Fruit fly (Drosophila melanogaster) whole organism: ENCODE results near the gene Ire1.

Experiments used
- CG8478 ChIP-seq: fragments of >200 bp; optimal IDR thresholded peaks from 2 replicates; lab custom pipeline; 2018; ENCODE audit warnings: inconsistent platforms
- Dll ChIP-seq: fragments of >200 bp; optimal IDR thresholded peaks from 2 replicates; lab custom pipeline; 2017
- EcR ChIP-seq, 2 experiments: fragments of >200 bp; optimal IDR thresholded peaks; 2 replicates each; lab custom pipeline; 2017; ENCODE audit warnings: missing biosample characterization in 2 of 2, missing genetic modification characterization in 2 of 2, missing genetic modification reagents in 2 of 2
- pan ChIP-seq: fragments of >200 bp; optimal IDR thresholded peaks from 2 replicates; lab custom pipeline; 2017
- psq ChIP-seq: fragments of >200 bp; optimal IDR thresholded peaks from 2 replicates; lab custom pipeline; 2017
- usp ChIP-seq: fragments of >200 bp; optimal IDR thresholded peaks from 2 replicates; lab custom pipeline; 2017; ENCODE audit warnings: missing biosample characterization, missing genetic modification characterization, mixed read lengths

DNA sequence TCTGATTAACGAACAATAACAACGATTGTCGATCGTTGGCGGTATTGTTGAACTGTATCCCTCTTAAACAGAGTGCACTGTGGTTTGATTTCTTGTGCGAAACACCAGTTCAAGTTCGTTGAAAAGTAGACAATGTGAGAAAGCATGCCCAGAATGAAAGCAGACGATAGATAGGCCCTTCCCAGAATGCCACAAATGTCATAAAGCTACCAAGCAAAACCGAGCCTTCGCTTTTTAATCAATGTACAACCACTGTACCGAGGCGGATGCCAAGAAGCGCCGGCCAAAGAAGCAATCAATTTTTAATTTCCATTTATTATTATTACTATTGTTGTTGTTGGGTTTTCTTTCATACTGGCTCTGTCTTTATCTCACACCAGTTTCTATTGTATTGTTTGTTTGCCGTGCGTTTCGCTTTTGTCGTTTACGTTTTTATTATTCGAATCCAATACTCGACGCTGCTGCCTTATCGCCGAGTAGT, 47.8 kb upstream of the Ire1 start:
- TF ChIP-seq EcR (GFP tag; optimal IDR thresholded peaks at IDR 0.05; lab: Kevin White, UChicago) (no peak), psq (lab: Kevin White, UChicago) (no peak), usp (GFP tag; lab: Kevin White, UChicago) (no peak), CG8478 (lab: Kevin White, UChicago) (no peak), pan (lab: Kevin White, UChicago) (no peak), Dll (lab: Kevin White, UChicago) (no peak)
